Fruit fly (Drosophila melanogaster) Kc167 (cell line): ENCODE results near the gene CG5177.

Source experiments
- Myc ChIP-seq: fragments of >200 bp; optimal IDR thresholded peaks from 2 replicates; lab custom pipeline; 2017; ENCODE audit warnings: missing external identifiers
- Sin3A ChIP-seq: fragments of >200 bp; optimal IDR thresholded peaks from 2 replicates; lab custom pipeline; 2018; ENCODE audit warnings: missing external identifiers
- h ChIP-seq: fragments of >200 bp; optimal IDR thresholded peaks from 3 replicates; lab custom pipeline; 2018; ENCODE audit warnings: missing external identifiers
- insv ChIP-seq: fragments of >200 bp; optimal IDR thresholded peaks from 3 replicates; lab custom pipeline; 2018; ENCODE audit warnings: missing external identifiers
- psq ChIP-seq: fragments of >200 bp; optimal IDR thresholded peaks from 2 replicates; lab custom pipeline; 2017; ENCODE audit warnings: missing external identifiers
- ttk ChIP-seq: sonication (Bioruptor generic); optimal IDR thresholded peaks from 2 replicates; lab custom pipeline; 2017; ENCODE audit warnings: missing external identifiers

The CG5177 gene

DNA sequence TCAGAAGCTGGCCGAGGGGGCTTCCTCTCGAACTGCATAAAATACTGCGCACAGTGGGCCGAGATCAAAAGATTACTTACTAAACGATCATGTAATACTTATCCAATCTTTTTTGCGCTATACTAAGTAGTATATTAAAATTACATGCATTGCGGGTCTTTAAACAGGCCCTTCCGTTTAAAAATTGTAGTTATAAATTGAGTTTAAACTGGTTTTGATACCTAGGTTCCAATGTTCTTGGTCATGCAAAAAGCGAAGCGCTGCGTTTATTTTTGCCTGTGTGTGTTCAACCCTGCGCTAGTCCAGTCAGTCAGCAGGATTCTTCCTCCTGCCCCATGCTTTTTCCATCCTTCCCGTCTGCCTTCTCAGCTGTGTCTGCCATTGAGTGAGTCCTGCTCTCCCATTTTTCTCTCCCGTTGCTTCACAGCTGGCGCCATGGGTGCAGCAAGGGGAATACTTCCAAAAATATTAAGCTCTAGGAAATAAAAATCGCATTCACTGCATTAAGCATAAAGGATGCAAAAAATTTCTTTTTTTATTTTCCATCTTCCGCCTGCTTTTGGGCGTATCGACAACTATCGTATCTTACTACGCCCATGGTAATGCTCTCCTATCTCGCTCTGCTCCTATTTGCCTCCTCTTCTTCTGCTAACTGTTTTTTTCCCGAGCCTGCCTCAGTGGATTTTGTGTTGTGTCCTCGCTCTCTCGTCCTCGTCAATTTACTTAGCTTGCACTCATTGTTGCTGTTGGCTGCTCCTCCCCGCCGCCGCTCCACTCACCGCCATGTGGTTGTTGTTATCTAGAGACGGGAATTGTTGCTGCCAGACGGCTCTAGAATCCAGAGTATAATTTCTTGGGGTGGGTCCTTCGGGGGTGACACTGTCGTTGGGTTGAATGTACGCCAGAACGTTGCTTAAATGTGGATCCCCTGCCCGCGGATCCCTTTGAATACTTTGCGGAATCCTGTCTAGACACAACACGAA, 15.6 kb downstream of the CG5177 start:
- TF ChIP-seq Myc: no peak
- no peak for TF ChIP-seq psq (lab: Kevin White, UChicago)
- no peak for TF ChIP-seq insv (lab: Kevin White, UChicago)
- no peak for TF ChIP-seq ttk (lab: Kevin White, UChicago)
- TF ChIP-seq h (lab: Kevin White, UChicago): no peak

DNA sequence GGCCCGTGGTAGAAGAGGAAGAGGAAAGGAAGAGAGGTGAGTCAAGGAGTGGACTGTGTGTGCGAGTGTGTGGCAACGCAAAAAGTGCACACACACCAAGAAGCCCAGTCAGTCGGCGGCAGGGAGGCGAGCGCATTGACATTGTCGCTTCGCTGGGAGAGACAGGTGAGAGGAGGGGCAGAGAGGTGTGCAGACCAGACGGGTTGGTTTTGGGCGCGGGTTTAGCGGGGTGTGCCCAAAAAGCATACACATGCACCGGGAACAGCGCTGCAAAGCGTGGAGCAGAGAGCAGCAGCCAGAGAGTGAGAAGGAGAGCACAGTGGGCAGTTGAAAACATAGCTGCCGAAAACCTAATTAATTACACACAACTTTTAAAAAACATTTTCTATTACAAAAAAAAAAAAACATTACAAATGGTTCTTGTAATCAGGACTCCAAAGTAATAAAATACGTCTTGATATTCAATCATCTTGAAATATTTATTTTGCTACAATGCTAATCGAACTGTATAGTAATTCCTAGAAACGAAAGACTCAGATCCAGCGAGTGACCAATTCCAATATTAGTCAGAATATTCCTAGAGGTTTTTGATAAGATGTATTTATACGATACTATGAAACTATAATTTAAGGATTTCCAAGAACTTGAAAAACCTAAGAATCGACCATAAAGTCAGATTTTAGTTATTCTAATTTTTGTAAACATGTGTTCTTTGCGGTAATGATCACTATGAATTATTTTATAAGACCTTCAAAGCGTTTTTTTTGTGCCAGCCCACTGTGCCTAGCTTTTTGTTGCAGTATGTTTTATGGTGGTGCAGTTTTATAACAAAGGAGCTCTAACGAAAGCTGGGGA, 17.6 kb downstream of the CG5177 start:
- TF ChIP-seq psq (lab: Kevin White, UChicago) (no peak), Myc (no peak), ttk (lab: Kevin White, UChicago) (no peak), h (lab: Kevin White, UChicago) (no peak), Sin3A (lab: Kevin White, UChicago) (no peak), insv (lab: Kevin White, UChicago) (no peak)

DNA sequence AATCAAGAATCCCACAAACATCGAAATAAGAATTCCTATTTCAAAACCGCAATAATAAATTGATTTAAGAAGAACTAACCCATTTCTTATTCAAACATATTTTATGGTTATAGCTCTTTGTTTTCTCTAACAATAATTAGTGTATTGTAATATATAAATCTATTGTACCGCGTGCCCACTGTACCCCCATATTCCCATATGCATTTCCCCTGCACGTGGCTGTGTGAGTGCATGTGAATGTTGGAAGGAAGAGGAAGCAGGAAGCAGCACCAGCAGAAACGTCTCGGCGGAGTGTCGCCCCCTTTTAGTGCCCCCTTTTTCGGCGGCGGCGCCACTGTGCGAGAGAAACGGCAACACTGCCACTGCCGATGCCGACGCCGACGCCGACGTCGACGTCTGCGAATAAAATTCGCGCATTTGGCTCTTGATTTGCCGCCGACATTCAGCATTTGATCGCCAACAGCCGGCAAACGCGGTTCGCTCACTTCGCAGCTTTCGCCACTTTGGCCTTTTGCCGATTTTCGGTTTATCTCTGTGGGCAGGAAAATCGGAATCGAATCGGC, 18.4 kb downstream of the CG5177 start:
- no peak for TF ChIP-seq psq (lab: Kevin White, UChicago)
- TF ChIP-seq Myc: no peak
- TF ChIP-seq ttk (lab: Kevin White, UChicago): no peak

DNA sequence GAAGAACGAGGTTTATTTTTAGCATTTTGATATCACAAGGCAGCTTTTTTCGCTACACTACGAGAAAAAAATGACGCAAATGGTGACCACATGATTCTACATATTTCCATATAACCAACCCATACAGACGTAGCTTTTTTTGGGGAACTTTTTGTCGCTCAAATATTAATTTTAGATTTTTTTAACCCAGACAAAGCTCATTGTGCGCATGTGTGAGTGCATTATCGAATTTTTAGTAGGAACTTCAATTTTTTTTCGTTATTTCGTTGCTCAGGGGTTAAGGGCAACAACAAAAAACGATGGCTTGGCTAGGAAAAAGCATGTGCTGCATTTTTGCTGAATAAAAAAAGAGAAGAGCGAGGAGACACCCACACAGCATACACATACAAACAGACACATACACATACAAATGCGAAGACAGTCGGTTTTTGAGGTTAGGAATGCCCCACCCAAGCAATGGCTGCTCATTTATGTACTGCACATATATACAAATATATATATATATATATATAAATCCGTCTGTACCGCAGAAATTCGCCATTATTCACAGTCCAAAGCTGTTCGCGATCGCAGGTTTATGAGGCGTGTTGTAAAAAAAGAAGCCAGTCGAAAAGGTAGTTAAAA, 19.4 kb downstream of the CG5177 start:
- TF ChIP-seq Sin3A (lab: Kevin White, UChicago) (no peak), psq (lab: Kevin White, UChicago) (no peak), insv (lab: Kevin White, UChicago) (no peak), Myc (no peak), ttk (lab: Kevin White, UChicago) (no peak), h (lab: Kevin White, UChicago) (no peak)

DNA sequence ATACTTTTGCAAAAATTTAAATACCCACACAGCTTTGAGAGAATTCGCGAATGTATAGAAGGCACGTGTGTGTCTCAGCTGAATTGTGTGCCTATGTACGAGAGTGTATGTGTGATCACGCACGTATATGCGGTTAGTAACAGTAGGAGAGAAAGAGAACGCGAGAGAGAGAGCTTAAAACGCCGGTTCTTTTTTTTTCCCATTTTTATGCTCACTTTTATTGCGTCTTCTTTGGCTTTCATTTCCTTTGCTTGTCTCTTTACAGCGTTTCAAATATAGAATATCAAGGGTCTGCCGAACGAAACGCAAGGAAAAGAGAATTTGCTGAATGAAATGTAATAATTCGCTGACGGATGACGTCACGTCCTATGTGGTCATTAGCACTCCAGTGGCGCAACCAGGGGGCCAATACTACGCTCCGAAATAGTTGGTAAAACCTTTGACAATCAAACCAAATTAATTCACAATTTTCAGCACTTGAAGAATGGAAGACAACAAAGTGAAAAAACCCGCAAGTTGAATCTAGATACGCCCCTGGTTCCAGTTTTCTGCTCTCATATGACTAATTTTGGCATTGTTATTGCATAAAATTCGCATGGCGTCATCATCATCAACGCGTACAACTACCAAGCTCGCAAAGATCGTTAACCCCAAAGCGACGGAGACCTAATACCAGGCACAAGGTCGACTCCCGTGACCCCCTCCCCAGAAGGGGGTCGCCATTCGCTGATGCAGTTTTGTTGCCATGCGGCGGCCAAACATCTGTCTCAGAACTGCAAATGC, 20.1 kb downstream of the CG5177 start:
- no peak for TF ChIP-seq Sin3A (lab: Kevin White, UChicago)

DNA sequence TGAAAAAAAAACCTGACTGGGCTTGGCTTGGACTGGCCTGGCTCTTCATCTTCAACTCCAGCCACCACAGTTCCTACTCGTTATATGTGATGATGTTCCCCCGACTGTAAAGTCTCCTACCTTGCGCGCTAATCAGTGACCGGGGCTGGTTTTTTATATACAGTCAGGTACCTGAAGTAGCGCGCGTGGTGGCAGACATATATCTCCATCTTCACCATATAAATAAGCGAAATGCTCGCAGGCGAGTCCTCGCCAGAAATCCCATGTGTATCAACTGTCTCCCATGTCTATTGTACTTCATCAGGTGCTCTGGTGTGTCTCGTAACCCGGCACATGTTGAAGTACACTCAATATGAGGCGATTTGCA, 20.6 kb downstream of the CG5177 start:
- TF ChIP-seq Sin3A (lab: Kevin White, UChicago): no peak
- no peak for TF ChIP-seq Myc
- no peak for TF ChIP-seq ttk (lab: Kevin White, UChicago)
- TF ChIP-seq psq (lab: Kevin White, UChicago): no peak
- no peak for TF ChIP-seq insv (lab: Kevin White, UChicago)
- TF ChIP-seq h (lab: Kevin White, UChicago): no peak

DNA sequence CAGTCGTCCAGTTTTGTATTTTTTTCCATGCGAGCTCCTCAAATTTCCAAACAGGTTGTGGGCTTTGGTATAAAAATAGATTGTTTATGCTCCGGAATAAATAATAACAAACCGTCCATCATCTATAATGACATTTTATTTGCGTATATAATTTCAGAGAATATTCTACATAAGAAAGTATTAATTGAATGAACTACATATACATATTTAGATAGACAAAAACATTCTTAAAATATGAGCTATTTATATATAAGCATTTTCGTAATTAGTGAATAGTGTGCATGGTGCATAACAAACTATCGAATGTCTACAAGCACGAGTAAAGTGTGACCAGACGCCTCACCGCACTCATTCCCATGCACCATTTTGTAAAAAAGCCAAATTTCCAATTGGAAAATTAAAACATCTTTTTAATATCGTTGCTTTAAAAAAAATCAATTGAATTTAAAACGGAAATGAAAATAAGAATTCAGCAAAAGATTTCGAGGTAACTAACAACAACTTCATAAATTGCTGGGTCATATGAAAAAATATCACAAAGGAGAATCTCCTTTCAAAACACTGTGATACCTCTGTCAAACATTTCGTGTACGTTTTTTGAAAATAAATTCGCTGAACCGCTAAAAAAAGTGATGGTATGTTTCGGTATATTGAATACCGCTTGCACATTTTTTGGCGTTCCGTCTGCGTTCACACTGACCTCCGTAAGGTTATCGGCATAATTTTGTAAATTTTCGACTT, 21.5 kb downstream of the CG5177 start, which contains the start of gene muc:
TSS of gene muc (plus strand) at position 541 of the 741 bp plus-strand sequence.
- TF ChIP-seq psq (lab: Kevin White, UChicago) (no peak), h (lab: Kevin White, UChicago) (no peak), ttk (lab: Kevin White, UChicago) (no peak), insv (lab: Kevin White, UChicago) (no peak), Sin3A (lab: Kevin White, UChicago) (no peak), Myc (no peak)

DNA sequence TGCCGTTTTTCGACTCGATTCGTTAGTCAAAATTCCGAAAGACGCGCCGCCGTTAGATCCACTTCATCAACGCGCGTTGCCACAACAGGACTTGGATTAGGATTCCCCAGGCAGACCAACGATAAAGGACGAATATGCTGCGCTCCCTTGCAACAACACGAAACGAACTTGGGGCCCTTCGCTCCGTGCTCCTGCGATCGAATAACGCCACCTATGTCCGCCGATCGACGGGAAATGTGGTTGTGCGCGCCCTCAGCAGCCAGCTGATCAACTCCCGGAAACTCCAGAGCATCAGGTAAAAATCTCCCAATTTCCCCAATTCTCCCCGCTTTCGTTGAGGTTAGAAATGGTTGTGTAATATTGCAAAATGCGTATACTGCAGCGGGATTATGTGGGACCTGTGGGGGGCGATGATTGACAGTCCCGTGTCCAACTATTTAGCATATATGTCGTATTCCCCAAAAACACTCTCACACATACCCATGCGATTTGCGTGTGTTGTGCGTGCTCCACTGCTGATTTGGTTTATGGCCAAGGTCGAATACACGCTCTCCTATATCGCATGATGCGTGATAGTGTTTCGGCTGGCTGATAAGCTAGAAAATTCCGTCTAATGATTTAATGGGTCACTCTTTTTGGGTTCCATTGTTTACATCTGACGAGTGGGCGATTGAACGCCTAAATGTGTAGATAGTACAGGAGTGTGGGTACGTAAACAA, 22.2 kb downstream of the CG5177 start:
- TF ChIP-seq insv (lab: Kevin White, UChicago) (no peak), Sin3A (lab: Kevin White, UChicago) (no peak), psq (lab: Kevin White, UChicago) (no peak), ttk (lab: Kevin White, UChicago) (no peak), Myc (no peak), h (lab: Kevin White, UChicago) (no peak)

DNA sequence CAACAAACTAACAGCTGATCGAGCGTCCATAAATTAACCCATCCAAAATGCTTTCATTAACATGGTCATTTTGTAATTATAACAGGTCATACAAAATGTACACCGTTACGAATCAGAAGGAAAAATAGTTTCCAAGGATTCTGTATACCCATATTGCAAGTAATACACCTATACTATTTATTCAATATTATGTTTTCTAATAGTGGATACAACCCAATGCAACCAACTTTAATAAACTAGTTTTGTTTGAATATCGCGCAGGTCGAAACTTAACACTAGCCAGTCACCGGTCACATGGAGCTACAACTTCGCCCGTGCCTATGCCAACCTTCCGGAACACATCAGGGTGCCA, 22.7 kb downstream of the CG5177 start:
- TF ChIP-seq insv (lab: Kevin White, UChicago): no peak
- no peak for TF ChIP-seq ttk (lab: Kevin White, UChicago)
- TF ChIP-seq psq (lab: Kevin White, UChicago): no peak
- TF ChIP-seq h (lab: Kevin White, UChicago): no peak
- TF ChIP-seq Myc: no peak
- TF ChIP-seq Sin3A (lab: Kevin White, UChicago): no peak

DNA sequence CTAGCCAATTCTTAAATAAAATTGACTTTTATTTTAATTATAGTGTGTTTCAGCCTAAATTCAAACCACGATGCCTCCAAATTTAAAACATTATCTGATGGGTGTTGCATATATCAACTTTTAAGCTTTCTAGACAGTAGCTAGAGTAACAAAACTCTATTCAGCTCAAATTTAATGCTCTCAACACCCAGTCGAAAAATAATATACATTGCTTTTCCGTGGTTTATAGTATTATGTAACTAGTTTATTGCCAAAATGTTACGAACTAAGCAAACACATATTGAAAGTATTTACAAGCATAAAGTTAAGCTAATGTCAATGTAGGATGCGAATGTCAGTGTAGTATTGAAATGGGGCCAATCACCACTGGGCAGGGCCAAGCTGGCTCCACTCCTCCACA, 25.3 kb downstream of the CG5177 start:
- TF ChIP-seq insv (lab: Kevin White, UChicago) (no peak), ttk (lab: Kevin White, UChicago) (no peak), psq (lab: Kevin White, UChicago) (no peak)
